Fruit fly (Drosophila melanogaster) whole organism: ENCODE measurements around the gene bt.

Experiments used
- CG8478 ChIP-seq: fragments of >200 bp; optimal IDR thresholded peaks from 2 replicates; lab custom pipeline; 2018; ENCODE audit warnings: inconsistent platforms
- Dll ChIP-seq: fragments of >200 bp; optimal IDR thresholded peaks from 2 replicates; lab custom pipeline; 2017
- EcR ChIP-seq, 2 experiments: fragments of >200 bp; optimal IDR thresholded peaks; 2 replicates each; lab custom pipeline; 2017; ENCODE audit warnings: missing biosample characterization in 2 of 2, missing genetic modification characterization in 2 of 2, missing genetic modification reagents in 2 of 2
- usp ChIP-seq: fragments of >200 bp; optimal IDR thresholded peaks from 2 replicates; lab custom pipeline; 2017; ENCODE audit warnings: missing biosample characterization, missing genetic modification characterization, mixed read lengths

- TF ChIP-seq CG8478 (lab: Kevin White, UChicago) = no peak
- TF ChIP-seq usp (GFP tag; lab: Kevin White, UChicago) = no peak
- TF ChIP-seq EcR (GFP tag; optimal IDR thresholded peaks at IDR 0.05; lab: Kevin White, UChicago) = no peak
- no peak for TF ChIP-seq Dll (lab: Kevin White, UChicago)
Observed at dm6 chr4:788350-788749, 64.2 kb downstream of the bt start.
